Worm (Caenorhabditis elegans) whole organism, L4 larva: Measurements from ENCODE around the gene Y59H11AR.10.

Experiments used
- D1046.2 ChIP-seq: fragments of 200-800 bp; sonication (Bioruptor generic); IDR thresholded peaks from 2 replicates; pipeline ENCODE4 v1.3.6; 2022; ENCODE audit warnings: missing genetic modification characterization, missing compliant biosample characterization
- F44E2.7 ChIP-seq: fragments of 200-800 bp; sonication (Bioruptor generic); IDR thresholded peaks from 2 replicates; pipeline ENCODE4 v2.1.2; 2022; ENCODE audit warnings: missing genetic modification characterization, missing compliant biosample characterization
- T20F7.1 ChIP-seq: fragments of 200-800 bp; sonication (Bioruptor generic); optimal IDR thresholded peaks from 2 replicates; lab custom pipeline; 2018; ENCODE audit warnings: mild to moderate bottlenecking, missing genetic modification characterization, missing compliant biosample characterization
- Y105C5A.15 ChIP-seq: fragments of 200-800 bp; sonication (Bioruptor generic); IDR thresholded peaks from 2 replicates; pipeline ENCODE4 v1.3.6; 2022; ENCODE audit warnings: missing genetic modification characterization, missing compliant biosample characterization
- Y75B8A.6 ChIP-seq: fragments of 200-800 bp; sonication (Bioruptor generic); IDR thresholded peaks from 2 replicates; pipeline ENCODE4 v1.3.6; 2022; ENCODE audit warnings: missing genetic modification reagents, missing genetic modification characterization, missing compliant biosample characterization
- ZK337.2 ChIP-seq: fragments of 200-800 bp; sonication (Bioruptor generic); IDR thresholded peaks from 2 replicates; pipeline ENCODE4 v1.3.6; 2022; ENCODE audit warnings: missing genetic modification reagents, missing genetic modification characterization, missing compliant biosample characterization
- aha-1 ChIP-seq: fragments of 150-350 bp; peaks from one replicate; lab custom pipeline; 2014; ENCODE audit warnings: missing biosample characterization, missing genetic modification characterization
- aly-2 ChIP-seq: sonication (generic microtip); optimal IDR thresholded peaks from 2 replicates; lab custom pipeline; 2018; ENCODE audit warnings: missing biosample characterization, missing genetic modification characterization
- ama-1 ChIP-seq: fragments of 150-350 bp; optimal IDR thresholded peaks from 2 replicates; lab custom pipeline; 2014; ENCODE audit warnings: inconsistent platforms, mixed read lengths
- attf-4 ChIP-seq: sonication (generic microtip); optimal IDR thresholded peaks from 3 replicates; lab custom pipeline; 2017; ENCODE audit warnings: missing biosample characterization, missing genetic modification characterization
- ceh-20 ChIP-seq: fragments of 200-800 bp; sonication (Bioruptor generic); IDR thresholded peaks from 2 replicates; pipeline ENCODE4 v1.3.6; 2022; ENCODE audit warnings: missing genetic modification reagents, missing genetic modification characterization, missing compliant biosample characterization
- ceh-32 ChIP-seq: sonication (generic microtip); optimal IDR thresholded peaks from 2 replicates; lab custom pipeline; 2016; ENCODE audit warnings: mild to moderate bottlenecking, missing genetic modification characterization, missing compliant biosample characterization; ENCODE audit not compliant: poor library complexity
- ceh-44 ChIP-seq: fragments of 200-800 bp; sonication (Bioruptor generic); IDR thresholded peaks from 2 replicates; pipeline ENCODE4 v1.3.6; 2022; ENCODE audit warnings: missing genetic modification reagents, missing genetic modification characterization, missing compliant biosample characterization
- ceh-62 ChIP-seq: sonication (generic microtip); optimal IDR thresholded peaks from 2 replicates; lab custom pipeline; 2017; ENCODE audit warnings: missing biosample characterization, missing genetic modification characterization
- ces-1 ChIP-seq: fragments of 150-350 bp; sonication (generic microtip); optimal IDR thresholded peaks from 4 replicates; lab custom pipeline; 2014; ENCODE audit warnings: missing biosample characterization, missing genetic modification reagents, missing genetic modification characterization
- ctbp-1 ChIP-seq: fragments of 200-800 bp; sonication (Bioruptor generic); IDR thresholded peaks from 2 replicates; pipeline ENCODE4 v1.3.6; 2022; ENCODE audit warnings: missing genetic modification reagents, missing genetic modification characterization, missing compliant biosample characterization
- daf-12 ChIP-seq: fragments of 150-350 bp; optimal IDR thresholded peaks from 2 replicates; lab custom pipeline; 2014; ENCODE audit warnings: missing biosample characterization, missing genetic modification reagents, missing genetic modification characterization
- dmd-6 ChIP-seq: fragments of 200-800 bp; sonication (Bioruptor generic); IDR thresholded peaks from 2 replicates; pipeline ENCODE4 v1.3.6; 2022; ENCODE audit warnings: missing genetic modification reagents, missing genetic modification characterization, missing compliant biosample characterization
- dmd-9 ChIP-seq: fragments of 200-800 bp; sonication (Bioruptor generic); IDR thresholded peaks from 2 replicates; pipeline ENCODE4 v1.3.6; 2022; ENCODE audit warnings: missing genetic modification reagents, missing genetic modification characterization, missing compliant biosample characterization
- egl-27 ChIP-seq: sonication (generic microtip); optimal IDR thresholded peaks from 3 replicates; lab custom pipeline; 2017; ENCODE audit warnings: missing biosample characterization, missing genetic modification reagents, missing genetic modification characterization
- fos-1 ChIP-seq: fragments of 150-350 bp; optimal IDR thresholded peaks from 2 replicates; lab custom pipeline; 2014; ENCODE audit warnings: missing biosample characterization, missing genetic modification characterization
- hmg-1.1 ChIP-seq: fragments of 200-800 bp; sonication (Bioruptor generic); IDR thresholded peaks from 2 replicates; pipeline ENCODE4 v1.3.6; 2022; ENCODE audit warnings: missing genetic modification reagents, missing genetic modification characterization, missing compliant biosample characterization
- lim-7 ChIP-seq: fragments of 200-800 bp; sonication (Bioruptor generic); IDR thresholded peaks from 2 replicates; pipeline ENCODE4 v1.3.6; 2022; ENCODE audit warnings: missing genetic modification characterization, missing compliant biosample characterization
- lin-13 ChIP-seq: fragments of 150-350 bp; optimal IDR thresholded peaks from 2 replicates; lab custom pipeline; 2014; ENCODE audit warnings: missing biosample characterization, missing genetic modification reagents, missing genetic modification characterization
- lin-39 ChIP-seq: fragments of 150-350 bp; optimal IDR thresholded peaks from 2 replicates; lab custom pipeline; 2014; ENCODE audit warnings: missing biosample characterization, missing genetic modification reagents, missing genetic modification characterization
- lir-3 ChIP-seq: sonication (generic microtip); optimal IDR thresholded peaks from 2 replicates; lab custom pipeline; 2016; ENCODE audit warnings: mild to moderate bottlenecking, missing genetic modification characterization, missing compliant biosample characterization
- lsy-2 ChIP-seq, 2 experiments: fragments of 150-350 bp in 1 of 2; sonication (generic microtip) in 1 of 2; optimal IDR thresholded peaks; 2 replicates each; lab custom pipeline; 2014 to 2017; ENCODE audit warnings: missing biosample characterization in 2 of 2, missing genetic modification characterization in 2 of 2
- madf-5 ChIP-seq, 2 experiments: fragments of 200-800 bp; sonication (Bioruptor generic); IDR thresholded peaks; 2 replicates each; pipeline ENCODE4 v1.3.6; 2022; ENCODE audit warnings: missing compliant biosample characterization in 2 of 2, missing genetic modification characterization in 2 of 2
- madf-9 ChIP-seq: fragments of 200-800 bp; sonication (Bioruptor generic); conservative IDR thresholded peaks from 2 replicates; pipeline ENCODE4 v1.3.6; 2022; ENCODE audit warnings: missing genetic modification reagents, missing genetic modification characterization, missing compliant biosample characterization
- mep-1 ChIP-seq: fragments of 150-350 bp; sonication (generic microtip); optimal IDR thresholded peaks from 3 replicates; lab custom pipeline; 2014; ENCODE audit warnings: missing biosample characterization, missing genetic modification characterization
- mxl-3 ChIP-seq: fragments of 200-800 bp; sonication (Bioruptor generic); optimal IDR thresholded peaks from 2 replicates; lab custom pipeline; 2018; ENCODE audit warnings: mild to moderate bottlenecking, missing genetic modification characterization, missing compliant biosample characterization
- nhr-10 ChIP-seq: fragments of 150-350 bp; optimal IDR thresholded peaks from 2 replicates; lab custom pipeline; 2014; ENCODE audit warnings: missing biosample characterization, missing genetic modification characterization
- nhr-102 ChIP-seq: sonication (generic microtip); optimal IDR thresholded peaks from 2 replicates; lab custom pipeline; 2016; ENCODE audit warnings: mild to moderate bottlenecking, missing genetic modification characterization, moderate library complexity, missing compliant biosample characterization
- nhr-11 ChIP-seq: fragments of 150-350 bp; optimal IDR thresholded peaks from 2 replicates; lab custom pipeline; 2014; ENCODE audit warnings: missing biosample characterization, missing genetic modification characterization
- nhr-237 ChIP-seq: sonication (generic microtip); optimal IDR thresholded peaks from 2 replicates; lab custom pipeline; 2017; ENCODE audit warnings: missing biosample characterization, missing genetic modification characterization
- nhr-28 ChIP-seq: fragments of 150-350 bp; optimal IDR thresholded peaks from 2 replicates; lab custom pipeline; 2014; ENCODE audit warnings: missing biosample characterization, missing genetic modification characterization
- nhr-41 ChIP-seq: fragments of 200-800 bp; sonication (Bioruptor generic); IDR thresholded peaks from 2 replicates; pipeline ENCODE4 v1.3.6; 2022; ENCODE audit warnings: missing genetic modification reagents, missing genetic modification characterization, missing compliant biosample characterization
- nhr-42 ChIP-seq: fragments of 200-800 bp; sonication (Bioruptor generic); IDR thresholded peaks from 2 replicates; pipeline ENCODE4 v1.3.6; 2022; ENCODE audit warnings: missing genetic modification characterization, missing compliant biosample characterization
- nhr-48 ChIP-seq: sonication (generic microtip); optimal IDR thresholded peaks from 2 replicates; lab custom pipeline; 2016; ENCODE audit warnings: mild to moderate bottlenecking, missing genetic modification characterization, missing compliant biosample characterization
- nhr-6 ChIP-seq: fragments of 150-350 bp; optimal IDR thresholded peaks from 2 replicates; lab custom pipeline; 2014; ENCODE audit warnings: missing biosample characterization, missing genetic modification characterization
- nhr-77 ChIP-seq: fragments of 150-350 bp; optimal IDR thresholded peaks from 2 replicates; lab custom pipeline; 2014; ENCODE audit warnings: missing biosample characterization, missing genetic modification characterization
- pqm-1 ChIP-seq: sonication (generic microtip); optimal IDR thresholded peaks from 2 replicates; lab custom pipeline; 2017; ENCODE audit warnings: missing biosample characterization, missing genetic modification characterization
- rbr-2 ChIP-seq: sonication (generic microtip); optimal IDR thresholded peaks from 2 replicates; lab custom pipeline; 2016; ENCODE audit warnings: missing genotype, missing genetic modification characterization, missing compliant biosample characterization
- skn-1 ChIP-seq: fragments of 150-350 bp; optimal IDR thresholded peaks from 2 replicates; lab custom pipeline; 2014; ENCODE audit warnings: missing biosample characterization, missing genetic modification characterization
- snpc-4 ChIP-seq: fragments of 150-350 bp; optimal IDR thresholded peaks from 2 replicates; lab custom pipeline; 2014; ENCODE audit warnings: missing biosample characterization, missing genetic modification characterization
- spr-3 ChIP-seq: fragments of 200-800 bp; sonication (Bioruptor generic); optimal IDR thresholded peaks from 2 replicates; lab custom pipeline; 2018; ENCODE audit warnings: mild to moderate bottlenecking, missing genetic modification characterization, missing compliant biosample characterization
- zag-1 ChIP-seq: fragments of 150-350 bp; optimal IDR thresholded peaks from 2 replicates; lab custom pipeline; 2014; ENCODE audit warnings: missing biosample characterization, missing genetic modification characterization
- zfp-2 ChIP-seq: sonication (generic microtip); optimal IDR thresholded peaks from 2 replicates; lab custom pipeline; 2016; ENCODE audit warnings: mild to moderate bottlenecking, missing genetic modification characterization, missing compliant biosample characterization
- zfp-3 ChIP-seq: fragments of 200-800 bp; sonication (Bioruptor generic); conservative IDR thresholded peaks from 2 replicates; pipeline ENCODE4 v1.3.6; 2022; ENCODE audit warnings: missing genetic modification reagents, missing genetic modification characterization, missing compliant biosample characterization
- ztf-11 ChIP-seq: fragments of 150-350 bp; optimal IDR thresholded peaks from 2 replicates; lab custom pipeline; 2014; ENCODE audit warnings: missing biosample characterization, missing genetic modification characterization

Y59H11AR.10 gene

ce11 chrIV:8571138-8571537, 31.8 kb upstream of the Y59H11AR.10 start, which contains the start of gene Y59H11AM.1:
Gene Y59H11AM.1 (plus strand): TSS chrIV:8571438.
- TF ChIP-seq nhr-11 (tag; lab: Kevin White, UChicago): no peak
- no peak for TF ChIP-seq ceh-62
- TF ChIP-seq snpc-4 (tag; lab: Kevin White, UChicago): no peak
- TF ChIP-seq nhr-41: no peak
- no peak for TF ChIP-seq Y75B8A.6 (GFP tag; lab: Robert Waterston, UW)
- TF ChIP-seq lin-39 (tag; lab: Kevin White, UChicago): no peak
- TF ChIP-seq nhr-10 (tag; lab: Kevin White, UChicago): no peak
- TF ChIP-seq zag-1: no peak
- TF ChIP-seq nhr-48 (tag; lab: Kevin White, UChicago): no peak
- no peak for TF ChIP-seq aha-1 (tag; lab: Kevin White, UChicago)
- TF ChIP-seq lim-7 (GFP tag; lab: Robert Waterston, UW): no peak
- no peak for TF ChIP-seq madf-9 (GFP tag; lab: Robert Waterston, UW)
- no peak for TF ChIP-seq skn-1 (tag; lab: Kevin White, UChicago)
- no peak for TF ChIP-seq dmd-9
- no peak for TF ChIP-seq ceh-32
- TF ChIP-seq D1046.2: no peak
- no peak for TF ChIP-seq nhr-77 (tag; lab: Kevin White, UChicago)
- no peak for TF ChIP-seq mxl-3 (GFP tag; lab: Kevin White, UChicago)
- TF ChIP-seq madf-5 (GFP tag; IDR thresholded peaks at IDR 0.05; lab: Robert Waterston, UW): no peak
- TF ChIP-seq lir-3: no peak

- no peak for TF ChIP-seq ceh-44
- TF ChIP-seq dmd-6 (GFP tag; lab: Robert Waterston, UW): no peak
- no peak for TF ChIP-seq ama-1 (lab: Kevin White, UChicago)
- TF ChIP-seq mep-1 (tag; lab: Kevin White, UChicago): no peak
- no peak for TF ChIP-seq Y105C5A.15 (GFP tag; lab: Robert Waterston, UW)
- TF ChIP-seq madf-5 (GFP tag; IDR thresholded peaks at IDR 0.05; lab: Robert Waterston, UW): no peak
- TF ChIP-seq ces-1 (GFP tag; lab: Kevin White, UChicago): no peak
- peak; percentile 36 for TF ChIP-seq T20F7.1 (GFP tag; lab: Kevin White, UChicago)
- no peak for TF ChIP-seq nhr-6
- no peak for TF ChIP-seq zfp-3 (GFP tag; lab: Robert Waterston, UW)
- no peak for TF ChIP-seq egl-27 (tag; lab: Kevin White, UChicago)
- TF ChIP-seq lin-13: no peak
- TF ChIP-seq attf-4 (tag; lab: Kevin White, UChicago): no peak
- no peak for TF ChIP-seq nhr-41
- TF ChIP-seq zfp-2 (tag; lab: Kevin White, UChicago): no peak
- no peak for TF ChIP-seq ceh-20 (GFP tag; lab: Robert Waterston, UW)
- TF ChIP-seq F44E2.7: no peak
- peak; percentile 65 for TF ChIP-seq pqm-1 (tag; lab: Kevin White, UChicago)
- TF ChIP-seq rbr-2 (tag; lab: Kevin White, UChicago): no peak
- no peak for TF ChIP-seq zag-1
- no peak for TF ChIP-seq daf-12
- no peak for TF ChIP-seq ceh-62
- TF ChIP-seq hmg-1.1: no peak
- no peak for TF ChIP-seq nhr-42 (GFP tag; lab: Robert Waterston, UW)
- TF ChIP-seq ctbp-1 (GFP tag; lab: Robert Waterston, UW): no peak
- peak; percentile 58 for TF ChIP-seq nhr-102
- TF ChIP-seq ztf-11: no peak
- TF ChIP-seq nhr-237: no peak
- no peak for TF ChIP-seq lim-7 (GFP tag; lab: Robert Waterston, UW)
- TF ChIP-seq nhr-11 (tag; lab: Kevin White, UChicago): no peak
- no peak for TF ChIP-seq snpc-4 (tag; lab: Kevin White, UChicago)
- no peak for TF ChIP-seq spr-3
- no peak for TF ChIP-seq D1046.2
- TF ChIP-seq ZK337.2 (GFP tag; lab: Robert Waterston, UW): no peak
- no peak for TF ChIP-seq fos-1 (tag; lab: Kevin White, UChicago)
- no peak for TF ChIP-seq lsy-2 (tag; optimal IDR thresholded peaks at IDR 0.05; lab: Kevin White, UChicago)
- TF ChIP-seq nhr-28 (tag; lab: Kevin White, UChicago): peak; percentile 94
- TF ChIP-seq lin-39 (tag; lab: Kevin White, UChicago): no peak
- TF ChIP-seq aly-2: no peak
These were observed 17.6 kb upstream of the Y59H11AR.10 start, which contains the start of gene catp-7 for ce11 chrIV:8585076-8586033. Gene catp-7 (plus strand): TSS chrIV:8585983.
